Fruit fly (Drosophila melanogaster) whole organism, embryonic: ENCODE results near the gene Phs.

Experiments
- Atf6 ChIP-seq: fragments of 200-800 bp; sonication (Bioruptor generic); IDR thresholded peaks from 2 replicates; pipeline ENCODE4 v1.3.6; 2022; ENCODE audit warnings: missing biosample characterization, missing genetic modification characterization
- CG10147 ChIP-seq: fragments of 200-800 bp; sonication (Bioruptor generic); optimal IDR thresholded peaks from 2 replicates; lab custom pipeline; 2019; ENCODE audit warnings: missing biosample characterization, mild to moderate bottlenecking, missing genetic modification characterization, moderate library complexity
- CG1024 ChIP-seq: fragments of 200-800 bp; sonication (Bioruptor generic); IDR thresholded peaks from 2 replicates; pipeline ENCODE4 v1.3.6; 2022; ENCODE audit warnings: missing biosample characterization, missing genetic modification characterization
- CG10366 ChIP-seq: fragments of 200-800 bp; sonication (Bioruptor generic); IDR thresholded peaks from 2 replicates; pipeline ENCODE4 v1.3.6; 2022; ENCODE audit warnings: missing biosample characterization, missing genetic modification characterization
- CG10462 ChIP-seq: fragments of 200-800 bp; sonication (Bioruptor generic); optimal IDR thresholded peaks from 2 replicates; lab custom pipeline; 2016; ENCODE audit warnings: missing biosample characterization, missing genetic modification characterization
- CG12155 ChIP-seq: fragments of 200-800 bp; sonication (Bioruptor generic); optimal IDR thresholded peaks from 3 replicates; lab custom pipeline; 2016; ENCODE audit warnings: missing biosample characterization, missing genetic modification characterization
- CG12942 ChIP-seq: fragments of 200-800 bp; sonication (Bioruptor generic); optimal IDR thresholded peaks from 3 replicates; lab custom pipeline; 2016; ENCODE audit warnings: missing biosample characterization, missing genetic modification characterization
- CG13775 ChIP-seq: fragments of 200-800 bp; sonication (Bioruptor generic); optimal IDR thresholded peaks from 3 replicates; lab custom pipeline; 2017; ENCODE audit warnings: missing biosample characterization, mild to moderate bottlenecking, missing genetic modification characterization
- CG14965 ChIP-seq: fragments of 200-800 bp; sonication (Bioruptor generic); optimal IDR thresholded peaks from 2 replicates; lab custom pipeline; 2016; ENCODE audit warnings: missing biosample characterization, missing genetic modification characterization, borderline replicate concordance
- CG17186 ChIP-seq: fragments of 200-800 bp; sonication (Bioruptor generic); optimal IDR thresholded peaks from 3 replicates; lab custom pipeline; 2017; ENCODE audit warnings: missing biosample characterization, missing genetic modification reagents, missing genetic modification characterization
- CG17361 ChIP-seq: fragments of 200-800 bp; sonication (Bioruptor generic); IDR thresholded peaks from 3 replicates; pipeline ENCODE4 v1.3.6; 2022; ENCODE audit warnings: missing biosample characterization, missing genetic modification characterization
- CG33213 ChIP-seq: fragments of 200-800 bp; sonication (Bioruptor generic); optimal IDR thresholded peaks from 3 replicates; lab custom pipeline; 2016; ENCODE audit warnings: missing biosample characterization, missing genetic modification characterization
- CG6791 ChIP-seq: fragments of 200-800 bp; sonication (Bioruptor generic); IDR thresholded peaks from 3 replicates; pipeline ENCODE4 v1.3.6; 2022; ENCODE audit warnings: missing biosample characterization, missing genetic modification characterization; ENCODE audit not compliant: partially characterized antibody
- CG7745 ChIP-seq: fragments of 200-800 bp; sonication (Bioruptor generic); optimal IDR thresholded peaks from 2 replicates; lab custom pipeline; 2018; ENCODE audit warnings: missing biosample characterization, mild to moderate bottlenecking, missing genetic modification characterization, moderate library complexity
- CG7786 ChIP-seq: fragments of 200-800 bp; sonication (Bioruptor generic); optimal IDR thresholded peaks from 2 replicates; lab custom pipeline; 2016; ENCODE audit warnings: missing biosample characterization, missing genetic modification characterization
- CG8089 ChIP-seq: fragments of 200-800 bp; sonication (Bioruptor generic); optimal IDR thresholded peaks from 3 replicates; lab custom pipeline; 2016; ENCODE audit warnings: missing biosample characterization, missing genetic modification characterization
- CoRest ChIP-seq: fragments of 200-800 bp; sonication (Bioruptor generic); optimal IDR thresholded peaks from 3 replicates; lab custom pipeline; 2018; ENCODE audit warnings: missing biosample characterization, mild to moderate bottlenecking, missing genetic modification characterization, moderate library complexity
- D19A ChIP-seq: fragments of 200-800 bp; optimal IDR thresholded peaks from 3 replicates; lab custom pipeline; 2019; ENCODE audit warnings: missing biosample characterization, mild to moderate bottlenecking, missing genetic modification characterization, moderate library complexity
- D19B ChIP-seq: fragments of 200-800 bp; sonication (Bioruptor generic); optimal IDR thresholded peaks from 2 replicates; lab custom pipeline; 2017; ENCODE audit warnings: missing biosample characterization, mild to moderate bottlenecking, missing genetic modification characterization
- Dll ChIP-seq: fragments of 200-800 bp; sonication (Bioruptor generic); IDR thresholded peaks from 4 replicates; pipeline ENCODE4 v1.3.6; 2022; ENCODE audit warnings: missing biosample characterization, missing genetic modification characterization; ENCODE audit not compliant: partially characterized antibody
- Fer1 ChIP-seq: fragments of 200-800 bp; sonication (Bioruptor generic); optimal IDR thresholded peaks from 2 replicates; lab custom pipeline; 2017; ENCODE audit warnings: missing biosample characterization, mild to moderate bottlenecking, missing genetic modification characterization
- Gsc ChIP-seq: fragments of 200-800 bp; sonication (Bioruptor generic); IDR thresholded peaks from 2 replicates; pipeline ENCODE4 v1.3.6; 2022; ENCODE audit warnings: missing biosample characterization, missing genetic modification characterization
- H15 ChIP-seq: fragments of 200-800 bp; sonication (Bioruptor generic); IDR thresholded peaks from 3 replicates; pipeline ENCODE4 v1.3.6; 2022; ENCODE audit warnings: missing biosample characterization, missing genetic modification characterization
- Lim3 ChIP-seq: fragments of 200-800 bp; sonication (Bioruptor generic); IDR thresholded peaks from 2 replicates; pipeline ENCODE4 v1.3.6; 2022; ENCODE audit warnings: missing biosample characterization, missing genetic modification characterization
- Med ChIP-seq: fragments of 200-800 bp; sonication (Bioruptor generic); peaks from one replicate; lab custom pipeline; 2016; ENCODE audit warnings: missing biosample characterization, missing genetic modification characterization, mild to moderate bottlenecking, inconsistent platforms, moderate library complexity
- NK7.1 ChIP-seq: fragments of 200-800 bp; sonication (Bioruptor generic); optimal IDR thresholded peaks from 3 replicates; lab custom pipeline; 2016; ENCODE audit warnings: missing biosample characterization, missing genetic modification characterization
- Neu2 ChIP-seq: fragments of 200-800 bp; sonication (Bioruptor generic); optimal IDR thresholded peaks from 3 replicates; lab custom pipeline; 2016; ENCODE audit warnings: missing biosample characterization, missing genetic modification characterization, borderline replicate concordance
- PHDP ChIP-seq: fragments of 200-800 bp; sonication (Bioruptor generic); optimal IDR thresholded peaks from 3 replicates; lab custom pipeline; 2018; ENCODE audit warnings: missing biosample characterization, mild to moderate bottlenecking, missing genetic modification characterization, moderate library complexity
- Side ChIP-seq: fragments of 200-800 bp; sonication (Bioruptor generic); optimal IDR thresholded peaks from 2 replicates; lab custom pipeline; 2016; ENCODE audit warnings: missing biosample characterization, missing genetic modification characterization
- Tbp ChIP-seq: fragments of >200 bp; optimal IDR thresholded peaks from 2 replicates; lab custom pipeline; 2018; ENCODE audit warnings: missing biosample characterization, missing genetic modification characterization
- Xrp1 ChIP-seq: fragments of 200-800 bp; sonication (Bioruptor generic); IDR thresholded peaks from 2 replicates; pipeline ENCODE4 v1.3.6; 2022; ENCODE audit warnings: missing biosample characterization, missing genetic modification characterization
- bab2 ChIP-seq: fragments of 200-800 bp; sonication (Bioruptor generic); optimal IDR thresholded peaks from 2 replicates; lab custom pipeline; 2016; ENCODE audit warnings: missing biosample characterization, missing genetic modification characterization
- cato ChIP-seq: fragments of 200-800 bp; sonication (Bioruptor generic); optimal IDR thresholded peaks from 2 replicates; lab custom pipeline; 2016; ENCODE audit warnings: missing biosample characterization, missing genetic modification characterization, borderline replicate concordance
- ci ChIP-seq: fragments of 200-800 bp; sonication (Bioruptor generic); IDR thresholded peaks from 3 replicates; pipeline ENCODE4 v1.3.6; 2022; ENCODE audit warnings: missing biosample characterization, missing genetic modification characterization
- danr ChIP-seq: fragments of 200-800 bp; sonication (Bioruptor generic); IDR thresholded peaks from 2 replicates; pipeline ENCODE4 v1.3.6; 2022; ENCODE audit warnings: missing biosample characterization, missing genetic modification characterization
- gcm2 ChIP-seq: fragments of 200-800 bp; sonication (Bioruptor generic); optimal IDR thresholded peaks from 2 replicates; lab custom pipeline; 2016; ENCODE audit warnings: missing biosample characterization, missing genetic modification characterization
- gsb ChIP-seq: fragments of 200-800 bp; sonication (Bioruptor generic); IDR thresholded peaks from 2 replicates; pipeline ENCODE4 v1.3.6; 2022; ENCODE audit warnings: missing biosample characterization, missing genetic modification characterization
- gt ChIP-seq: fragments of 200-800 bp; sonication (Bioruptor generic); IDR thresholded peaks from 2 replicates; pipeline ENCODE4 v1.3.6; 2022; ENCODE audit warnings: missing biosample characterization, missing genetic modification characterization
- kah ChIP-seq: fragments of 200-800 bp; sonication (Bioruptor generic); optimal IDR thresholded peaks from 2 replicates; lab custom pipeline; 2018; ENCODE audit warnings: missing biosample characterization, mild to moderate bottlenecking, missing genetic modification characterization
- mld ChIP-seq: fragments of 200-800 bp; sonication (Bioruptor generic); IDR thresholded peaks from 3 replicates; pipeline ENCODE4 v1.3.6; 2022; ENCODE audit warnings: missing biosample characterization, missing genetic modification characterization; ENCODE audit not compliant: partially characterized antibody
- odd ChIP-seq: fragments of 200-800 bp; sonication (Bioruptor generic); optimal IDR thresholded peaks from 2 replicates; lab custom pipeline; 2017; ENCODE audit warnings: missing biosample characterization, mild to moderate bottlenecking, missing genetic modification characterization
- pfk ChIP-seq: fragments of 200-800 bp; sonication (Bioruptor generic); optimal IDR thresholded peaks from 2 replicates; lab custom pipeline; 2018; ENCODE audit warnings: missing biosample characterization, mild to moderate bottlenecking, missing genetic modification characterization, moderate library complexity
- pho ChIP-seq: fragments of 200-800 bp; sonication (Bioruptor generic); optimal IDR thresholded peaks from 2 replicates; lab custom pipeline; 2016; ENCODE audit warnings: missing biosample characterization, missing genetic modification characterization
- prd ChIP-seq, 3 experiments: fragments of >200 bp in 2 of 3; fragments of 200-800 bp in 1 of 3; sonication (Bioruptor generic) in 1 of 3; optimal IDR thresholded peaks in 2 of 3; IDR thresholded peaks in 1 of 3; 2 replicates in 2 of 3; 3 replicates in 1 of 3; pipeline versions ENCODE4 v1.3.6 to Lab custom; 2017 to 2022; ENCODE audit warnings: missing biosample characterization in 1 of 3, missing genetic modification characterization in 1 of 3
- ranshi ChIP-seq: fragments of 200-800 bp; sonication (Bioruptor generic); IDR thresholded peaks from 2 replicates; pipeline ENCODE4 v1.3.6; 2022; ENCODE audit warnings: missing biosample characterization, missing genetic modification characterization
- so ChIP-seq: fragments of 200-800 bp; sonication (Bioruptor generic); IDR thresholded peaks from 3 replicates; pipeline ENCODE4 v1.3.6; 2022; ENCODE audit warnings: missing biosample characterization, missing genetic modification characterization
- trem ChIP-seq: fragments of 200-800 bp; optimal IDR thresholded peaks from 3 replicates; lab custom pipeline; 2019; ENCODE audit warnings: missing biosample characterization, mild to moderate bottlenecking, missing genetic modification characterization, moderate library complexity
- trh ChIP-seq: fragments of 200-800 bp; sonication (Bioruptor generic); optimal IDR thresholded peaks from 2 replicates; lab custom pipeline; 2016; ENCODE audit warnings: missing biosample characterization, missing genetic modification characterization
- tup ChIP-seq: fragments of 200-800 bp; sonication (Bioruptor generic); optimal IDR thresholded peaks from 2 replicates; lab custom pipeline; 2016; ENCODE audit warnings: missing biosample characterization, mild to moderate bottlenecking, missing genetic modification characterization, moderate library complexity
- twi ChIP-seq: fragments of 200-800 bp; optimal IDR thresholded peaks from 2 replicates; lab custom pipeline; 2019; ENCODE audit warnings: missing biosample characterization, mild to moderate bottlenecking, missing genetic modification characterization, moderate library complexity
- vvl ChIP-seq: fragments of 200-800 bp; sonication (Bioruptor generic); IDR thresholded peaks from 2 replicates; pipeline ENCODE4 v1.3.6; 2022; ENCODE audit warnings: missing biosample characterization, missing genetic modification characterization
- z ChIP-seq: fragments of 200-800 bp; sonication (Bioruptor generic); IDR thresholded peaks from 3 replicates; pipeline ENCODE4 v1.3.6; 2022; ENCODE audit warnings: missing biosample characterization, missing genetic modification characterization

The Phs gene

DNA sequence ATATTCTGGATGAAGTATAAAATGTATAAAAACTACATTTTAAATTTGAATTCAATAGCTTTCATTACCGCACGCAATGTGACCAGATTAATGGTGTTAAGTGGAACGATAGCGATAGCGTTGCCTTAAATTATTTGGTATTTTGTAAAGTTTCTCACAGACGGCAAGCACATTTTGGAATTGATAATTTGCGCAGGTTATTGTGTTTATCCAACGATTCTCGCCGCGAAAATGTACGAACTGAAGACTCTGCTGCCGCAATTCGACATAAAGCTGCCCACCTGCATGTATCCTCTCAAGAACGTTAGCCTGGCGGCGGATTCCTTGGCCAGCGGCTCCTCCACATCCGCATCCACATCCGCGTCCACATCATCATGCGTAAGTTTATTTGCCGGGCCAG is 36.2 kb upstream of the Phs start, which contains the start of gene AIMP2 (continued):
- no peak for TF ChIP-seq CG10147
- no peak for TF ChIP-seq CG17361 (GFP tag; lab: Robert Waterston, UW)
- no peak for TF ChIP-seq ranshi (GFP tag; lab: Robert Waterston, UW)
- TF ChIP-seq Tbp (GFP tag; lab: Kevin White, UChicago), result no peak
- TF ChIP-seq CG12155 (GFP tag; lab: Kevin White, UChicago), result no peak
- TF ChIP-seq cato (GFP tag; lab: Kevin White, UChicago), result no peak
- no peak for TF ChIP-seq pfk (GFP tag; lab: Kevin White, UChicago)
- TF ChIP-seq CG14965 (GFP tag; lab: Kevin White, UChicago), result no peak
- TF ChIP-seq CoRest (tag; lab: Kevin White, UChicago), result no peak
- no peak for TF ChIP-seq kah
- no peak for TF ChIP-seq z (GFP tag; lab: Robert Waterston, UW)
- no peak for TF ChIP-seq Med (GFP tag; lab: Kevin White, UChicago)
- no peak for TF ChIP-seq twi
- TF ChIP-seq mld, result no peak
- no peak for TF ChIP-seq CG12942 (GFP tag; lab: Kevin White, UChicago)
- TF ChIP-seq bab2 (GFP tag; lab: Kevin White, UChicago), result no peak
- no peak for TF ChIP-seq gt (GFP tag; lab: Robert Waterston, UW)
- no peak for TF ChIP-seq tup (GFP tag; lab: Kevin White, UChicago)
- no peak for TF ChIP-seq Lim3 (GFP tag; lab: Robert Waterston, UW)
- TF ChIP-seq Gsc, result no peak
- no peak for TF ChIP-seq Dll (GFP tag; lab: Robert Waterston, UW)
- TF ChIP-seq D19A (tag; lab: Kevin White, UChicago), result no peak
- no peak for TF ChIP-seq ci (GFP tag; lab: Robert Waterston, UW)
- TF ChIP-seq gsb (GFP tag; lab: Robert Waterston, UW), result no peak
- no peak for TF ChIP-seq CG7745 (tag; lab: Kevin White, UChicago)
- TF ChIP-seq CG33213 (GFP tag; lab: Kevin White, UChicago), result no peak
- no peak for TF ChIP-seq PHDP (tag; lab: Kevin White, UChicago)
- TF ChIP-seq prd (optimal IDR thresholded peaks at IDR 0.05; lab: Kevin White, UChicago), result no peak
- TF ChIP-seq prd (GFP tag; IDR thresholded peaks at IDR 0.05; lab: Robert Waterston, UW), result no peak
- no peak for TF ChIP-seq CG7786 (GFP tag; lab: Kevin White, UChicago)
- TF ChIP-seq danr (GFP tag; lab: Robert Waterston, UW), result no peak
- no peak for TF ChIP-seq Fer1
- no peak for TF ChIP-seq H15
- no peak for TF ChIP-seq Xrp1
- TF ChIP-seq Side (GFP tag; lab: Kevin White, UChicago), result no peak
- TF ChIP-seq Atf6 (GFP tag; lab: Robert Waterston, UW), result no peak
- TF ChIP-seq CG8089, result no peak
- no peak for TF ChIP-seq CG1024 (GFP tag; lab: Robert Waterston, UW)
- no peak for TF ChIP-seq gcm2 (GFP tag; lab: Kevin White, UChicago)
- TF ChIP-seq trh, result no peak
- no peak for TF ChIP-seq CG10462 (GFP tag; lab: Kevin White, UChicago)
- TF ChIP-seq odd, result no peak
- TF ChIP-seq NK7.1 (GFP tag; lab: Kevin White, UChicago), result no peak
- TF ChIP-seq so (GFP tag; lab: Robert Waterston, UW), result no peak
- no peak; the same call in 1 of the 2 replicates for TF ChIP-seq vvl (GFP tag; lab: Robert Waterston, UW)
- no peak for TF ChIP-seq pho (GFP tag; lab: Kevin White, UChicago)
- no peak for TF ChIP-seq CG10366 (GFP tag; lab: Robert Waterston, UW)
- TF ChIP-seq trem (tag; lab: Kevin White, UChicago), result peak; percentile 21
- TF ChIP-seq D19B (GFP tag; lab: Kevin White, UChicago), result no peak
- peak; percentile 23 for TF ChIP-seq CG17186 (GFP tag; lab: Kevin White, UChicago)
- TF ChIP-seq CG13775 (GFP tag; lab: Kevin White, UChicago), result peak; percentile 100
- no peak for TF ChIP-seq Neu2
- peak; percentile 30; the same call in 1 of the 3 replicates for TF ChIP-seq CG6791 (GFP tag; lab: Robert Waterston, UW)
